Fruit fly (Drosophila melanogaster) whole organism, embryonic: ENCODE data around the gene CG15923.

ENCODE experiments used
- CG11247 ChIP-seq: fragments of 200-800 bp; sonication (Bioruptor generic); IDR thresholded peaks from 2 replicates; pipeline ENCODE4 v1.3.6; 2022; ENCODE audit warnings: missing biosample characterization, missing genetic modification characterization
- CG11456 ChIP-seq: fragments of 200-800 bp; sonication (Bioruptor generic); IDR thresholded peaks from 3 replicates; pipeline ENCODE4 v1.3.6; 2022; ENCODE audit warnings: missing biosample characterization, missing genetic modification characterization
- CG1233 ChIP-seq: fragments of 200-800 bp; sonication (Bioruptor generic); optimal IDR thresholded peaks from 4 replicates; lab custom pipeline; 2018; ENCODE audit warnings: missing biosample characterization, mild to moderate bottlenecking, missing genetic modification characterization
- CG12942 ChIP-seq: fragments of 200-800 bp; sonication (Bioruptor generic); optimal IDR thresholded peaks from 3 replicates; lab custom pipeline; 2016; ENCODE audit warnings: missing biosample characterization, missing genetic modification characterization
- CG13123 ChIP-seq: fragments of 200-800 bp; sonication (Bioruptor generic); optimal IDR thresholded peaks from 2 replicates; lab custom pipeline; 2016; ENCODE audit warnings: missing biosample characterization, missing genetic modification characterization
- CG15479 ChIP-seq: fragments of 200-800 bp; sonication (Bioruptor generic); optimal IDR thresholded peaks from 3 replicates; lab custom pipeline; 2019; ENCODE audit warnings: missing biosample characterization, mild to moderate bottlenecking, missing genetic modification characterization, moderate library complexity
- CG1647 ChIP-seq: fragments of 200-800 bp; sonication (Bioruptor generic); optimal IDR thresholded peaks from 3 replicates; lab custom pipeline; 2016; ENCODE audit warnings: missing biosample characterization, missing genetic modification characterization
- CG16813 ChIP-seq: fragments of 200-800 bp; sonication (Bioruptor generic); IDR thresholded peaks from 3 replicates; pipeline ENCODE4 v1.3.6; 2022; ENCODE audit warnings: missing biosample characterization, missing genetic modification characterization; ENCODE audit not compliant: partially characterized antibody
- CG17802 ChIP-seq: fragments of 200-800 bp; sonication (Bioruptor generic); optimal IDR thresholded peaks from 2 replicates; lab custom pipeline; 2018; ENCODE audit warnings: missing biosample characterization, mild to moderate bottlenecking, missing genetic modification characterization, moderate library complexity
- CG30403 ChIP-seq: fragments of 200-800 bp; sonication (Bioruptor generic); optimal IDR thresholded peaks from 3 replicates; lab custom pipeline; 2016; ENCODE audit warnings: missing biosample characterization, missing genetic modification characterization
- CG31388 ChIP-seq: fragments of 200-800 bp; sonication (Bioruptor generic); optimal IDR thresholded peaks from 2 replicates; lab custom pipeline; 2016; ENCODE audit warnings: missing biosample characterization, missing genetic modification characterization
- CG32767 ChIP-seq: fragments of 200-800 bp; sonication (Bioruptor generic); IDR thresholded peaks from 2 replicates; pipeline ENCODE4 v1.3.6; 2022; ENCODE audit warnings: missing biosample characterization, missing genetic modification characterization
- CG3838 ChIP-seq: fragments of 200-800 bp; sonication (Bioruptor generic); optimal IDR thresholded peaks from 3 replicates; lab custom pipeline; 2016; ENCODE audit warnings: missing biosample characterization, missing genetic modification characterization
- CG4282 ChIP-seq: fragments of 200-800 bp; sonication (Bioruptor generic); optimal IDR thresholded peaks from 2 replicates; lab custom pipeline; 2016; ENCODE audit warnings: missing biosample characterization, missing genetic modification characterization
- CG4328 ChIP-seq: fragments of 200-800 bp; sonication (Bioruptor generic); optimal IDR thresholded peaks from 3 replicates; lab custom pipeline; 2017; ENCODE audit warnings: missing biosample characterization, missing genetic modification reagents, missing genetic modification characterization
- CG5180 ChIP-seq: fragments of 200-800 bp; sonication (Bioruptor generic); optimal IDR thresholded peaks from 3 replicates; lab custom pipeline; 2017; ENCODE audit warnings: missing biosample characterization, missing genetic modification characterization, mild to moderate bottlenecking, moderate library complexity, missing genetic modification reagents
- CG6175 ChIP-seq: fragments of 200-800 bp; sonication (Bioruptor generic); IDR thresholded peaks from 3 replicates; pipeline ENCODE4 v1.3.6; 2022; ENCODE audit warnings: missing biosample characterization, missing genetic modification characterization
- CG6689 ChIP-seq: fragments of 200-800 bp; sonication (Bioruptor generic); IDR thresholded peaks from 2 replicates; pipeline ENCODE4 v1.3.6; 2022; ENCODE audit warnings: missing biosample characterization, missing genetic modification characterization
- CG9876 ChIP-seq: fragments of 200-800 bp; sonication (Bioruptor generic); optimal IDR thresholded peaks from 2 replicates; lab custom pipeline; 2016; ENCODE audit warnings: missing biosample characterization, missing genetic modification characterization
- Camta ChIP-seq: fragments of 200-800 bp; sonication (Bioruptor generic); optimal IDR thresholded peaks from 2 replicates; lab custom pipeline; 2016; ENCODE audit warnings: missing biosample characterization, missing genetic modification characterization
- CoRest ChIP-seq: fragments of 200-800 bp; sonication (Bioruptor generic); optimal IDR thresholded peaks from 3 replicates; lab custom pipeline; 2018; ENCODE audit warnings: missing biosample characterization, mild to moderate bottlenecking, missing genetic modification characterization, moderate library complexity
- Deaf1 ChIP-seq: fragments of 200-800 bp; optimal IDR thresholded peaks from 3 replicates; lab custom pipeline; 2019; ENCODE audit warnings: missing biosample characterization, mild to moderate bottlenecking, missing genetic modification characterization, moderate library complexity
- Dip2 ChIP-seq: fragments of 200-800 bp; sonication (Bioruptor generic); IDR thresholded peaks from 2 replicates; pipeline ENCODE4 v1.3.6; 2022; ENCODE audit warnings: missing biosample characterization, missing genetic modification characterization
- Ets65A ChIP-seq: fragments of 200-800 bp; sonication (Bioruptor generic); peaks from one replicate; lab custom pipeline; 2016; ENCODE audit warnings: missing biosample characterization, missing genetic modification characterization
- Gsc ChIP-seq: fragments of 200-800 bp; sonication (Bioruptor generic); IDR thresholded peaks from 2 replicates; pipeline ENCODE4 v1.3.6; 2022; ENCODE audit warnings: missing biosample characterization, missing genetic modification characterization
- Hr78 ChIP-seq, 2 experiments: fragments of 200-800 bp in 1 of 2; fragments of >200 bp in 1 of 2; sonication (Bioruptor generic) in 1 of 2; optimal IDR thresholded peaks; 2 replicates each; lab custom pipeline; 2017 to 2019; ENCODE audit warnings: missing biosample characterization in 2 of 2, missing genetic modification characterization in 2 of 2, mild to moderate bottlenecking in 1 of 2, moderate library complexity in 1 of 2
- Neu2 ChIP-seq: fragments of 200-800 bp; sonication (Bioruptor generic); optimal IDR thresholded peaks from 3 replicates; lab custom pipeline; 2016; ENCODE audit warnings: missing biosample characterization, missing genetic modification characterization, borderline replicate concordance
- NfI ChIP-seq: fragments of 200-800 bp; sonication (Bioruptor generic); optimal IDR thresholded peaks from 3 replicates; lab custom pipeline; 2018; ENCODE audit warnings: missing biosample characterization, mild to moderate bottlenecking, missing genetic modification characterization, moderate library complexity
- Optix ChIP-seq: fragments of 200-800 bp; sonication (Bioruptor generic); IDR thresholded peaks from 3 replicates; pipeline ENCODE4 v1.3.6; 2022; ENCODE audit warnings: missing biosample characterization, missing genetic modification characterization
- Poxn ChIP-seq: fragments of 200-800 bp; sonication (Bioruptor generic); IDR thresholded peaks from 2 replicates; pipeline ENCODE4 v1.3.6; 2022; ENCODE audit warnings: missing biosample characterization, missing genetic modification characterization
- Six4 ChIP-seq: fragments of 200-800 bp; sonication (Bioruptor generic); optimal IDR thresholded peaks from 2 replicates; lab custom pipeline; 2016; ENCODE audit warnings: missing biosample characterization, missing genetic modification characterization
- ato ChIP-seq: fragments of 200-800 bp; sonication (Bioruptor generic); IDR thresholded peaks from 2 replicates; pipeline ENCODE4 v1.3.6; 2022; ENCODE audit warnings: missing biosample characterization, missing genetic modification characterization; ENCODE audit not compliant: partially characterized antibody
- chn ChIP-seq: fragments of 200-800 bp; sonication (Bioruptor generic); optimal IDR thresholded peaks from 2 replicates; lab custom pipeline; 2016; ENCODE audit warnings: missing biosample characterization, missing genetic modification characterization
- emc ChIP-seq: fragments of 200-800 bp; sonication (Bioruptor generic); optimal IDR thresholded peaks from 2 replicates; lab custom pipeline; 2016; ENCODE audit warnings: missing biosample characterization, missing genetic modification characterization
- eve ChIP-seq, 2 experiments: fragments of >200 bp; optimal IDR thresholded peaks; 2 replicates each; lab custom pipeline; 2017; ENCODE audit warnings: missing biosample characterization in 2 of 2, missing genetic modification characterization in 2 of 2
- exex ChIP-seq: fragments of 200-800 bp; sonication (Bioruptor generic); optimal IDR thresholded peaks from 4 replicates; lab custom pipeline; 2018; ENCODE audit warnings: missing biosample characterization, mild to moderate bottlenecking, missing genetic modification characterization, moderate library complexity
- fru ChIP-seq: fragments of >200 bp; optimal IDR thresholded peaks from 2 replicates; lab custom pipeline; 2017
- hkb ChIP-seq, 2 experiments: fragments of 200-800 bp in 1 of 2; fragments of >200 bp in 1 of 2; sonication (Bioruptor generic) in 1 of 2; IDR thresholded peaks in 1 of 2; optimal IDR thresholded peaks in 1 of 2; 2 replicates each; pipeline versions ENCODE4 v1.3.6 to Lab custom; 2017 to 2022; ENCODE audit warnings: missing biosample characterization in 1 of 2, missing genetic modification characterization in 1 of 2
- hth ChIP-seq: fragments of >200 bp; optimal IDR thresholded peaks from 2 replicates; lab custom pipeline; 2017; ENCODE audit warnings: inconsistent platforms
- jumu ChIP-seq: fragments of 200-800 bp; sonication (Bioruptor generic); optimal IDR thresholded peaks from 3 replicates; lab custom pipeline; 2016; ENCODE audit warnings: missing biosample characterization, missing genetic modification characterization
- mam ChIP-seq: fragments of 200-800 bp; sonication (Bioruptor generic); optimal IDR thresholded peaks from 3 replicates; lab custom pipeline; 2016; ENCODE audit warnings: missing biosample characterization, missing genetic modification characterization
- nerfin-1 ChIP-seq: fragments of 200-800 bp; sonication (Bioruptor generic); optimal IDR thresholded peaks from 3 replicates; lab custom pipeline; 2019; ENCODE audit warnings: missing biosample characterization, mild to moderate bottlenecking, missing genetic modification characterization, moderate library complexity
- p53 ChIP-seq: fragments of 200-800 bp; sonication (Bioruptor generic); optimal IDR thresholded peaks from 2 replicates; lab custom pipeline; 2016; ENCODE audit warnings: missing biosample characterization, missing genetic modification characterization
- pnt ChIP-seq: fragments of 200-800 bp; sonication (Bioruptor generic); optimal IDR thresholded peaks from 3 replicates; lab custom pipeline; 2016; ENCODE audit warnings: missing biosample characterization, missing genetic modification characterization
- sim ChIP-seq: fragments of 200-800 bp; sonication (Bioruptor generic); IDR thresholded peaks from 2 replicates; pipeline ENCODE4 v1.3.6; 2022; ENCODE audit warnings: missing biosample characterization, missing genetic modification characterization
- sna ChIP-seq: fragments of 200-800 bp; sonication (Bioruptor generic); IDR thresholded peaks from 2 replicates; pipeline ENCODE4 v1.3.6; 2022; ENCODE audit warnings: missing biosample characterization, missing genetic modification characterization; ENCODE audit not compliant: partially characterized antibody
- tap ChIP-seq: fragments of 200-800 bp; optimal IDR thresholded peaks from 3 replicates; lab custom pipeline; 2019; ENCODE audit warnings: missing biosample characterization, mild to moderate bottlenecking, missing genetic modification characterization, moderate library complexity
- tx ChIP-seq: fragments of 200-800 bp; sonication (Bioruptor generic); optimal IDR thresholded peaks from 2 replicates; lab custom pipeline; 2016; ENCODE audit warnings: missing biosample characterization, missing genetic modification characterization
- yki ChIP-seq: fragments of >200 bp; optimal IDR thresholded peaks from 3 replicates; lab custom pipeline; 2018

The CG15923 gene

dm6 chr3R:20594194-20595144 is 22.2 kb downstream of the CG15923 start (continued):
- TF ChIP-seq sna (no peak), CG6175 (GFP tag; lab: Robert Waterston, UW) (peak; percentile 7; the same call in 1 of the 3 replicates), nerfin-1 (tag; lab: Kevin White, UChicago) (peak; percentile 93), Dip2 (GFP tag; lab: Robert Waterston, UW) (no peak), Camta (GFP tag; lab: Kevin White, UChicago) (no peak), Optix (GFP tag; lab: Robert Waterston, UW) (peak; percentile 52; the same call in 1 of the 3 replicates), hkb (optimal IDR thresholded peaks at IDR 0.05; lab: Kevin White, UChicago) (no peak), hkb (GFP tag; IDR thresholded peaks at IDR 0.05; lab: Robert Waterston, UW) (peak; percentile 77), jumu (GFP tag; lab: Kevin White, UChicago) (peak; percentile 9), CG31388 (GFP tag; lab: Kevin White, UChicago) (peak; percentile 55), CG9876 (GFP tag; lab: Kevin White, UChicago) (no peak), eve (GFP tag; optimal IDR thresholded peaks at IDR 0.05; lab: Kevin White, UChicago) (no peak), Deaf1 (tag; lab: Kevin White, UChicago) (peak; percentile 75), CG16813 (GFP tag; lab: Robert Waterston, UW) (no peak), CG6689 (peak; percentile 92), tx (GFP tag; lab: Kevin White, UChicago) (no peak), pnt (GFP tag; lab: Kevin White, UChicago) (peak; percentile 3), CG11456 (GFP tag; lab: Robert Waterston, UW) (peak; percentile 71), CG30403 (GFP tag; lab: Kevin White, UChicago) (peak; percentile 91), CG32767 (GFP tag; lab: Robert Waterston, UW) (peak; percentile 81), CG4328 (GFP tag; lab: Kevin White, UChicago) (peak; percentile 83), chn (GFP tag; lab: Kevin White, UChicago) (no peak), Gsc (no peak; the same call in 1 of the 2 replicates), CoRest (tag; lab: Kevin White, UChicago) (peak; percentile 95), sim (GFP tag; lab: Robert Waterston, UW) (peak; percentile 79), CG17802 (tag; lab: Kevin White, UChicago) (peak; percentile 47), CG11247 (GFP tag; lab: Robert Waterston, UW) (peak; percentile 23), CG12942 (GFP tag; lab: Kevin White, UChicago) (peak; percentile 62), fru (lab: Kevin White, UChicago) (no peak), Neu2 (GFP tag; lab: Kevin White, UChicago) (no peak), p53 (GFP tag; lab: Kevin White, UChicago) (no peak), CG3838 (GFP tag; lab: Kevin White, UChicago) (no peak), Ets65A (GFP tag; lab: Kevin White, UChicago) (peak; percentile 73), Six4 (peak; percentile 91), CG15479 (peak; percentile 87), CG4282 (GFP tag; lab: Kevin White, UChicago) (no peak), Hr78 (GFP tag; optimal IDR thresholded peaks at IDR 0.05; lab: Kevin White, UChicago) (peak in 1 of 2 experiments; percentile 82), Poxn (GFP tag; lab: Robert Waterston, UW) (no peak), CG13123 (GFP tag; lab: Kevin White, UChicago) (peak; percentile 55), mam (no peak), tap (peak; percentile 84), exex (tag; lab: Kevin White, UChicago) (peak; percentile 17), NfI (GFP tag; lab: Kevin White, UChicago) (peak; percentile 59), hth (lab: Kevin White, UChicago) (no peak), yki (peak; percentile 20), CG1647 (GFP tag; lab: Kevin White, UChicago) (peak; percentile 25), CG1233 (peak; percentile 86), emc (GFP tag; lab: Kevin White, UChicago) (no peak), CG5180 (peak; percentile 77), ato (GFP tag; lab: Robert Waterston, UW) (no peak)
